Worm (Caenorhabditis elegans) whole organism, L2 larva: ENCODE results near the gene F21G4.6.

Source experiments
- ama-1 ChIP-seq: fragments of 150-350 bp; optimal IDR thresholded peaks from 2 replicates; lab custom pipeline; 2018; ENCODE audit warnings: inconsistent platforms
- mdl-1 ChIP-seq, 2 experiments: fragments of 150-350 bp in 1 of 2; sonication (generic microtip) in 1 of 2; optimal IDR thresholded peaks; 2 replicates each; lab custom pipeline; 2017; ENCODE audit warnings: missing biosample characterization in 2 of 2, missing genetic modification characterization in 2 of 2

DNA sequence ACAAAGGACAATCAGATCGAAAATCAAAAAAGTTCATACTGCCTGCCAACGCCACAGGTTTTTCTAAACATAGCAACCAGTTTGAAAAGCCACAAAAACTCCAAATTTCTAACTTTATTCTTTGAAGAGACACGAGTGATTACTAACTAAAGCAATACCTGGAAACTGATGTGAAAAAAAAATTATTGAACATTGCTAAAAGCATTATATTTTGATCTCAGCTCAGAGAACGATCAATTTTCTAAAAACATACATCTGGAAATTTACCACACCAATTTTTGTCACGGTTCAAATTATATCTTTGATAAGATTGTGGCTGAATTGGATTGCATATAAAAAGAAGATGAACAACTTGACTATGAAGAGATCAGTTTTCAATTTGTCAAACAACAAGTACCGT lies 40.2 kb upstream of the F21G4.6 start:
- TF ChIP-seq mdl-1 (tag; optimal IDR thresholded peaks at IDR 0.05; lab: Kevin White, UChicago): no peak
- TF ChIP-seq ama-1 (lab: Kevin White, UChicago): no peak
